Worm (Caenorhabditis elegans) whole organism, mixed stage, embryonic: Measurements from ENCODE around the gene col-131.

Experiments used
- ceh-43 ChIP-seq: fragments of 200-800 bp; sonication (Bioruptor generic); optimal IDR thresholded peaks from 2 replicates; lab custom pipeline; 2018; ENCODE audit warnings: mild to moderate bottlenecking, missing genetic modification characterization, moderate library complexity, missing compliant biosample characterization
- ces-1 ChIP-seq: fragments of 150-350 bp; optimal IDR thresholded peaks from 2 replicates; lab custom pipeline; 2014; ENCODE audit warnings: missing biosample characterization, missing genetic modification reagents, missing genetic modification characterization
- elt-3 ChIP-seq: fragments of 150-350 bp; optimal IDR thresholded peaks from 2 replicates; lab custom pipeline; 2014; ENCODE audit warnings: missing biosample characterization, missing genetic modification characterization
- snpc-4 ChIP-seq: fragments of 150-350 bp; optimal IDR thresholded peaks from 2 replicates; lab custom pipeline; 2014; ENCODE audit warnings: missing biosample characterization, missing genetic modification characterization
- unc-39 ChIP-seq: fragments of 150-350 bp; optimal IDR thresholded peaks from 2 replicates; lab custom pipeline; 2014; ENCODE audit warnings: missing biosample characterization, missing genetic modification characterization

DNA sequence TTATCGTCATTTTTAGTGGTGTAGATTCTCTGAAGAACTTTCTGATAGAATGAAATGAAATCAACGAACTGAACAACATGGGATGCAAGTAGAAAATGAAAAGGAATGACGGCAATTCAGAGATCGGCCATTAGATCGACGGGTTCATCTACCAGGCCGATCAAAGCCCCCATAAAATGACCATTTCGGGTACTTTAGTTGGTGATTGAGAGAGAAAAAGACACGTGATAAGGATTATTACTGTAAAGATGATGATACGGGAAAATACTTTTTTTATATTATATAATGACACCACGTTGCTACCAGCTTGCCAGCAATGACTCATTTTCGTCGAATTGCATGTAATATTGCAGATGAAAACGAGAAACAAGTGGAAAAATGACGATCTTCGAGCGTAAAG lies 42.7 kb upstream of the col-131 start, which contains the start of gene best-1:
- no peak for TF ChIP-seq ces-1
- TF ChIP-seq elt-3: no peak
- no peak for TF ChIP-seq ceh-43 (GFP tag; lab: Kevin White, UChicago)
- no peak for TF ChIP-seq unc-39 (tag; lab: Kevin White, UChicago)
- no peak for TF ChIP-seq snpc-4 (tag; lab: Kevin White, UChicago)
